Fruit fly (Drosophila melanogaster) whole organism, embryonic: ENCODE measurements around the gene RpS26.

Experiments
- Adf1 ChIP-seq: fragments of 200-800 bp; sonication (Bioruptor generic); IDR thresholded peaks from 2 replicates; pipeline ENCODE4 v1.3.6; 2022; ENCODE audit warnings: missing biosample characterization, missing genetic modification characterization
- Bgb ChIP-seq: fragments of 200-800 bp; sonication (Bioruptor generic); IDR thresholded peaks from 2 replicates; pipeline ENCODE4 v1.3.6; 2022; ENCODE audit warnings: missing biosample characterization, missing genetic modification characterization; ENCODE audit not compliant: partially characterized antibody
- CG10274 ChIP-seq: fragments of 200-800 bp; sonication (Bioruptor generic); optimal IDR thresholded peaks from 3 replicates; lab custom pipeline; 2017; ENCODE audit warnings: missing biosample characterization, mild to moderate bottlenecking, missing genetic modification characterization
- CG10431 ChIP-seq: fragments of 200-800 bp; sonication (Bioruptor generic); optimal IDR thresholded peaks from 3 replicates; lab custom pipeline; 2018; ENCODE audit warnings: missing biosample characterization, mild to moderate bottlenecking, missing genetic modification characterization
- CG11456 ChIP-seq: fragments of 200-800 bp; sonication (Bioruptor generic); IDR thresholded peaks from 3 replicates; pipeline ENCODE4 v1.3.6; 2022; ENCODE audit warnings: missing biosample characterization, missing genetic modification characterization
- CG12219 ChIP-seq: fragments of 200-800 bp; sonication (Bioruptor generic); optimal IDR thresholded peaks from 3 replicates; lab custom pipeline; 2018; ENCODE audit warnings: missing biosample characterization, mild to moderate bottlenecking, missing genetic modification characterization
- CG1233 ChIP-seq: fragments of 200-800 bp; sonication (Bioruptor generic); optimal IDR thresholded peaks from 4 replicates; lab custom pipeline; 2018; ENCODE audit warnings: missing biosample characterization, mild to moderate bottlenecking, missing genetic modification characterization
- CG17186 ChIP-seq: fragments of 200-800 bp; sonication (Bioruptor generic); optimal IDR thresholded peaks from 3 replicates; lab custom pipeline; 2017; ENCODE audit warnings: missing biosample characterization, missing genetic modification reagents, missing genetic modification characterization
- CG17829 ChIP-seq: fragments of 200-800 bp; optimal IDR thresholded peaks from 2 replicates; lab custom pipeline; 2019; ENCODE audit warnings: missing biosample characterization, mild to moderate bottlenecking, missing genetic modification characterization, moderate library complexity
- CG1832 ChIP-seq: fragments of 200-800 bp; sonication (Bioruptor generic); optimal IDR thresholded peaks from 2 replicates; lab custom pipeline; 2017; ENCODE audit warnings: missing biosample characterization, mild to moderate bottlenecking, missing genetic modification characterization, inconsistent platforms
- CG18764 ChIP-seq: fragments of 200-800 bp; sonication (Bioruptor generic); optimal IDR thresholded peaks from 3 replicates; lab custom pipeline; 2016; ENCODE audit warnings: missing biosample characterization, missing genetic modification characterization
- CG30403 ChIP-seq: fragments of 200-800 bp; sonication (Bioruptor generic); optimal IDR thresholded peaks from 3 replicates; lab custom pipeline; 2016; ENCODE audit warnings: missing biosample characterization, missing genetic modification characterization
- CG3407 ChIP-seq: fragments of 200-800 bp; sonication (Bioruptor generic); optimal IDR thresholded peaks from 2 replicates; lab custom pipeline; 2018; ENCODE audit warnings: missing biosample characterization, mild to moderate bottlenecking, missing genetic modification characterization
- CG3838 ChIP-seq: fragments of 200-800 bp; sonication (Bioruptor generic); optimal IDR thresholded peaks from 3 replicates; lab custom pipeline; 2016; ENCODE audit warnings: missing biosample characterization, missing genetic modification characterization
- CG42726 ChIP-seq: fragments of 200-800 bp; sonication (Bioruptor generic); IDR thresholded peaks from 2 replicates; pipeline ENCODE4 v1.3.6; 2022; ENCODE audit warnings: missing biosample characterization, missing genetic modification characterization; ENCODE audit not compliant: partially characterized antibody
- CG4617 ChIP-seq: fragments of 200-800 bp; sonication (Bioruptor generic); optimal IDR thresholded peaks from 3 replicates; lab custom pipeline; 2016; ENCODE audit warnings: missing biosample characterization, missing genetic modification characterization, borderline replicate concordance
- CG4707 ChIP-seq: fragments of 200-800 bp; sonication (Bioruptor generic); optimal IDR thresholded peaks from 2 replicates; lab custom pipeline; 2018; ENCODE audit warnings: missing biosample characterization, mild to moderate bottlenecking, missing genetic modification characterization, moderate library complexity
- CG5180 ChIP-seq: fragments of 200-800 bp; sonication (Bioruptor generic); optimal IDR thresholded peaks from 3 replicates; lab custom pipeline; 2017; ENCODE audit warnings: missing biosample characterization, missing genetic modification characterization, mild to moderate bottlenecking, moderate library complexity, missing genetic modification reagents
- CG5953 ChIP-seq: fragments of 200-800 bp; sonication (Bioruptor generic); IDR thresholded peaks from 2 replicates; pipeline ENCODE4 v1.3.6; 2022; ENCODE audit warnings: missing biosample characterization, missing genetic modification characterization
- CG7839 ChIP-seq: fragments of 200-800 bp; sonication (Bioruptor generic); optimal IDR thresholded peaks from 3 replicates; lab custom pipeline; 2018; ENCODE audit warnings: missing biosample characterization, mild to moderate bottlenecking, missing genetic modification characterization, moderate library complexity
- CG7963 ChIP-seq: fragments of 200-800 bp; sonication (Bioruptor generic); IDR thresholded peaks from 3 replicates; pipeline ENCODE4 v1.3.6; 2022; ENCODE audit warnings: missing biosample characterization, missing genetic modification characterization; ENCODE audit not compliant: partially characterized antibody
- CG8388 ChIP-seq: fragments of 200-800 bp; sonication (Bioruptor generic); optimal IDR thresholded peaks from 2 replicates; lab custom pipeline; 2019; ENCODE audit warnings: missing biosample characterization, mild to moderate bottlenecking, missing genetic modification characterization, moderate library complexity
- Fer2 ChIP-seq: fragments of 200-800 bp; sonication (Bioruptor generic); optimal IDR thresholded peaks from 2 replicates; lab custom pipeline; 2018; ENCODE audit warnings: missing biosample characterization, mild to moderate bottlenecking, missing genetic modification characterization, moderate library complexity
- Fer3 ChIP-seq: fragments of 200-800 bp; sonication (Bioruptor generic); optimal IDR thresholded peaks from 2 replicates; lab custom pipeline; 2018; ENCODE audit warnings: missing biosample characterization, mild to moderate bottlenecking, missing genetic modification characterization, moderate library complexity
- H2.0 ChIP-seq: fragments of 200-800 bp; sonication (Bioruptor generic); IDR thresholded peaks from 2 replicates; pipeline ENCODE4 v1.3.6; 2022; ENCODE audit warnings: missing biosample characterization, missing genetic modification characterization
- HLHmδ ChIP-seq: fragments of 200-800 bp; sonication (Bioruptor generic); optimal IDR thresholded peaks from 2 replicates; lab custom pipeline; 2018; ENCODE audit warnings: missing biosample characterization, mild to moderate bottlenecking, missing genetic modification characterization, moderate library complexity
- HmgD ChIP-seq: fragments of 200-800 bp; sonication (Bioruptor generic); optimal IDR thresholded peaks from 3 replicates; lab custom pipeline; 2016; ENCODE audit warnings: missing biosample characterization, missing genetic modification characterization
- Jarid2 ChIP-seq: fragments of 200-800 bp; sonication (Bioruptor generic); optimal IDR thresholded peaks from 3 replicates; lab custom pipeline; 2017; ENCODE audit warnings: mild to moderate bottlenecking, missing biosample characterization, missing genetic modification reagents, missing genetic modification characterization
- Lpt ChIP-seq: fragments of >200 bp; optimal IDR thresholded peaks from 2 replicates; lab custom pipeline; 2018; ENCODE audit warnings: missing biosample characterization, missing genetic modification characterization
- Scr ChIP-seq: fragments of 200-800 bp; sonication (Bioruptor generic); IDR thresholded peaks from 2 replicates; pipeline ENCODE4 v1.3.6; 2022; ENCODE audit warnings: missing biosample characterization, missing genetic modification characterization; ENCODE audit not compliant: partially characterized antibody
- TFAM ChIP-seq: fragments of 200-800 bp; sonication (Bioruptor generic); optimal IDR thresholded peaks from 2 replicates; lab custom pipeline; 2017; ENCODE audit warnings: missing biosample characterization, missing genetic modification characterization, inconsistent platforms
- Xbp1 ChIP-seq: fragments of 200-800 bp; sonication (Bioruptor generic); optimal IDR thresholded peaks from 3 replicates; lab custom pipeline; 2016; ENCODE audit warnings: missing biosample characterization, mild to moderate bottlenecking, missing genetic modification characterization
- Xrp1 ChIP-seq: fragments of 200-800 bp; sonication (Bioruptor generic); IDR thresholded peaks from 2 replicates; pipeline ENCODE4 v1.3.6; 2022; ENCODE audit warnings: missing biosample characterization, missing genetic modification characterization
- ato ChIP-seq: fragments of 200-800 bp; sonication (Bioruptor generic); IDR thresholded peaks from 2 replicates; pipeline ENCODE4 v1.3.6; 2022; ENCODE audit warnings: missing biosample characterization, missing genetic modification characterization; ENCODE audit not compliant: partially characterized antibody
- br ChIP-seq: fragments of >200 bp; optimal IDR thresholded peaks from 2 replicates; lab custom pipeline; 2017
- crol ChIP-seq: fragments of 200-800 bp; sonication (Bioruptor generic); IDR thresholded peaks from 2 replicates; pipeline ENCODE4 v1.3.6; 2022; ENCODE audit warnings: missing biosample characterization, missing genetic modification characterization
- crp ChIP-seq, 2 experiments: fragments of 200-800 bp; sonication (Bioruptor generic); optimal IDR thresholded peaks; 2 replicates in 1 of 2; 3 replicates in 1 of 2; lab custom pipeline; 2017; ENCODE audit warnings: missing biosample characterization in 2 of 2, missing genetic modification characterization in 2 of 2, mild to moderate bottlenecking in 1 of 2, moderate library complexity in 1 of 2
- dpn ChIP-seq, 2 experiments: fragments of 200-800 bp; sonication (Bioruptor generic); optimal IDR thresholded peaks; 3 replicates each; lab custom pipeline; 2016; ENCODE audit warnings: missing biosample characterization in 2 of 2, missing genetic modification characterization in 2 of 2
- eyg ChIP-seq: fragments of 200-800 bp; sonication (Bioruptor generic); optimal IDR thresholded peaks from 3 replicates; lab custom pipeline; 2016; ENCODE audit warnings: missing biosample characterization, missing genetic modification characterization
- fd64A ChIP-seq: fragments of 200-800 bp; sonication (Bioruptor generic); optimal IDR thresholded peaks from 3 replicates; lab custom pipeline; 2018; ENCODE audit warnings: missing biosample characterization, mild to moderate bottlenecking, missing genetic modification characterization
- hbn ChIP-seq: fragments of 200-800 bp; sonication (Bioruptor generic); IDR thresholded peaks from 2 replicates; pipeline ENCODE4 v1.3.6; 2022; ENCODE audit warnings: missing biosample characterization, missing genetic modification characterization; ENCODE audit not compliant: partially characterized antibody
- jigr1 ChIP-seq: fragments of 200-800 bp; sonication (Bioruptor generic); IDR thresholded peaks from 3 replicates; pipeline ENCODE4 v1.3.6; 2022; ENCODE audit warnings: missing biosample characterization, missing genetic modification characterization
- klu ChIP-seq: fragments of 200-800 bp; sonication (Bioruptor generic); IDR thresholded peaks from 2 replicates; pipeline ENCODE4 v1.3.6; 2022; ENCODE audit warnings: missing biosample characterization, missing genetic modification characterization
- knrl ChIP-seq: fragments of 200-800 bp; sonication (Bioruptor generic); IDR thresholded peaks from 3 replicates; pipeline ENCODE4 v1.3.6; 2022; ENCODE audit warnings: missing biosample characterization, missing genetic modification characterization; ENCODE audit not compliant: partially characterized antibody
- ranshi ChIP-seq: fragments of 200-800 bp; sonication (Bioruptor generic); IDR thresholded peaks from 2 replicates; pipeline ENCODE4 v1.3.6; 2022; ENCODE audit warnings: missing biosample characterization, missing genetic modification characterization
- run ChIP-seq: fragments of 200-800 bp; sonication (Bioruptor generic); optimal IDR thresholded peaks from 3 replicates; lab custom pipeline; 2018; ENCODE audit warnings: missing biosample characterization, mild to moderate bottlenecking, missing genetic modification characterization
- sqz ChIP-seq: fragments of 200-800 bp; sonication (Bioruptor generic); optimal IDR thresholded peaks from 3 replicates; lab custom pipeline; 2018; ENCODE audit warnings: missing biosample characterization, mild to moderate bottlenecking, missing genetic modification characterization
- stwl ChIP-seq: fragments of 200-800 bp; sonication (Bioruptor generic); optimal IDR thresholded peaks from 3 replicates; lab custom pipeline; 2018; ENCODE audit warnings: missing biosample characterization, mild to moderate bottlenecking, missing genetic modification characterization, moderate library complexity
- unpg ChIP-seq: fragments of 200-800 bp; sonication (Bioruptor generic); optimal IDR thresholded peaks from 3 replicates; lab custom pipeline; 2018; ENCODE audit warnings: missing biosample characterization, mild to moderate bottlenecking, missing genetic modification characterization, moderate library complexity
- wor ChIP-seq: fragments of 200-800 bp; sonication (Bioruptor generic); IDR thresholded peaks from 2 replicates; pipeline ENCODE4 v1.3.6; 2022; ENCODE audit warnings: missing biosample characterization, missing genetic modification characterization
- zfh1 ChIP-seq: fragments of 200-800 bp; sonication (Bioruptor generic); IDR thresholded peaks from 3 replicates; pipeline ENCODE4 v1.3.6; 2022; ENCODE audit warnings: missing biosample characterization, missing genetic modification characterization

The RpS26 gene

dm6 chr2L:18441220-18441619 lies 1.9 kb downstream of the RpS26 start (continued):
- peak; percentile 72 for TF ChIP-seq stwl (tag; lab: Kevin White, UChicago)
- no peak for TF ChIP-seq wor
- peak; percentile 25 for TF ChIP-seq CG30403 (GFP tag; lab: Kevin White, UChicago)
- no peak for TF ChIP-seq TFAM (GFP tag; lab: Kevin White, UChicago)
- TF ChIP-seq CG10274 = no peak
- no peak for TF ChIP-seq run (tag; lab: Kevin White, UChicago)
- no peak for TF ChIP-seq Lpt
- peak; percentile 18 for TF ChIP-seq CG17829
- no peak for TF ChIP-seq sqz (GFP tag; lab: Kevin White, UChicago)
- TF ChIP-seq Fer3 = no peak
- peak; percentile 39 for TF ChIP-seq CG7839
- no peak for TF ChIP-seq fd64A (GFP tag; lab: Kevin White, UChicago)
- TF ChIP-seq dpn (GFP tag; optimal IDR thresholded peaks at IDR 0.05; lab: Kevin White, UChicago) = peak in 1 of 2 experiments; percentile 13
- TF ChIP-seq Fer2 (tag; lab: Kevin White, UChicago) = no peak
- no peak for TF ChIP-seq klu (GFP tag; lab: Robert Waterston, UW)
- peak; percentile 88 for TF ChIP-seq Bgb (GFP tag; lab: Robert Waterston, UW)
- no peak for TF ChIP-seq CG12219
- TF ChIP-seq CG5953 = no peak
- peak; percentile 3 for TF ChIP-seq CG4707 (GFP tag; lab: Kevin White, UChicago)
- peak; percentile 78 for TF ChIP-seq CG11456 (GFP tag; lab: Robert Waterston, UW)
- no peak for TF ChIP-seq CG3407 (GFP tag; lab: Kevin White, UChicago)
- TF ChIP-seq CG18764 (GFP tag; lab: Kevin White, UChicago) = no peak
- peak; percentile 70; the same call in 2 of the 3 replicates for TF ChIP-seq zfh1
- TF ChIP-seq Xbp1 (GFP tag; lab: Kevin White, UChicago) = peak; percentile 35
- TF ChIP-seq CG7963 (GFP tag; lab: Robert Waterston, UW) = peak; percentile 66; the same call in 1 of the 3 replicates
- TF ChIP-seq hbn (GFP tag; lab: Robert Waterston, UW) = no peak
- TF ChIP-seq CG3838 (GFP tag; lab: Kevin White, UChicago) = no peak
- TF ChIP-seq knrl (GFP tag; lab: Robert Waterston, UW) = peak; percentile 65
- TF ChIP-seq Scr (GFP tag; lab: Robert Waterston, UW) = no peak
- no peak for TF ChIP-seq ranshi (GFP tag; lab: Robert Waterston, UW)
- TF ChIP-seq CG17186 = no peak
- peak; percentile 4 for TF ChIP-seq CG1233 (GFP tag; lab: Kevin White, UChicago)
- peak; percentile 26 for TF ChIP-seq unpg (GFP tag; lab: Kevin White, UChicago)
- TF ChIP-seq CG1832 (GFP tag; lab: Kevin White, UChicago) = no peak
- no peak for TF ChIP-seq CG4617 (GFP tag; lab: Kevin White, UChicago)
- no peak for TF ChIP-seq jigr1
- TF ChIP-seq Adf1 = no peak
- peak; percentile 89 for TF ChIP-seq CG42726 (GFP tag; lab: Robert Waterston, UW)
- TF ChIP-seq crol = no peak
- no peak for TF ChIP-seq ato
- no peak for TF ChIP-seq HLHmδ (GFP tag; lab: Kevin White, UChicago)
- TF ChIP-seq CG5180 (GFP tag; lab: Kevin White, UChicago) = no peak
- no peak for TF ChIP-seq H2.0 (GFP tag; lab: Robert Waterston, UW)
- TF ChIP-seq Xrp1 (GFP tag; lab: Robert Waterston, UW) = no peak; the same call in 1 of the 2 replicates
- TF ChIP-seq crp (GFP tag; optimal IDR thresholded peaks at IDR 0.05; lab: Kevin White, UChicago) = no peak
- TF ChIP-seq CG10431 (GFP tag; lab: Kevin White, UChicago) = no peak
- TF ChIP-seq eyg (GFP tag; lab: Kevin White, UChicago) = no peak
- no peak for TF ChIP-seq HmgD (GFP tag; lab: Kevin White, UChicago)
- no peak for TF ChIP-seq Jarid2 (GFP tag; lab: Kevin White, UChicago)
- no peak for TF ChIP-seq br
- TF ChIP-seq CG8388 (GFP tag; lab: Kevin White, UChicago) = no peak
